Fruit fly (Drosophila melanogaster) Kc167 (cell line): Measurements from ENCODE around the gene sordd2.

ENCODE experiments used
- h ChIP-seq: fragments of >200 bp; optimal IDR thresholded peaks from 3 replicates; lab custom pipeline; 2018; ENCODE audit warnings: missing external identifiers
- insv ChIP-seq: fragments of >200 bp; optimal IDR thresholded peaks from 3 replicates; lab custom pipeline; 2018; ENCODE audit warnings: missing external identifiers
- psq ChIP-seq: fragments of >200 bp; optimal IDR thresholded peaks from 2 replicates; lab custom pipeline; 2017; ENCODE audit warnings: missing external identifiers

dm6 chrX:15803764-15804563 lies 5.0 kb upstream of the sordd2 start, which contains the start of the genes PGRP-LE and sd:
- TF ChIP-seq psq (lab: Kevin White, UChicago) (no peak), insv (lab: Kevin White, UChicago) (no peak), h (lab: Kevin White, UChicago) (no peak)
